Worm (Caenorhabditis elegans): ENCODE data around the gene anmt-3.

DNA sequence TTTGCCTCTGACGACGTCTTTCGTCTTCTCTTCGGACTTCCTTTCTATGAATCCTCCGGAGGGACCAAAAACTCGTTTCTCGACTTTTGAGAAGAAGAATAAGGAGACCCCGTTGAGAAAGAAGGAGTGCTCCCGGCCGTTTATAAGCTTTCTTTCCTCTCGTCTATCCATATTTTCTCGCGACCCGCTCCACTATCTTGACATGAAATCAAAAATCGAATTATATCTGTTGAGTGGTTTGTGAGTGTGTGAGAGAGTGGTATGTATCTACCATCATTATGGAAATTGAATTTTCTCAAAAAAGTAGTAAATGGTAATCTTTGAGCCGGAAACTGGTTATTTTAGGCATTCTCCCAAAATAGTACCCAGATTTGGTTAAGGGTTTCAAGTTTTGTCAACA lies 47.0 kb downstream of the anmt-3 start:
- no peak for TF ChIP-seq tbx-11 (GFP tag; IDR thresholded peaks at IDR 0.05)
- no peak for TF ChIP-seq ama-1 (optimal IDR thresholded peaks at IDR 0.05)
- no peak for TF ChIP-seq tra-4 (tag; optimal IDR thresholded peaks at IDR 0.05)
- no peak for TF ChIP-seq sea-1 (GFP tag; conservative IDR thresholded peaks at IDR 0.05)
- no peak for TF ChIP-seq scrt-1 (GFP tag; IDR thresholded peaks at IDR 0.05)
- TF ChIP-seq ceh-36 (tag; optimal IDR thresholded peaks at IDR 0.05) = no peak
- TF ChIP-seq hnd-1 (tag; optimal IDR thresholded peaks at IDR 0.05) = no peak
- TF ChIP-seq B0310.2 (tag; optimal IDR thresholded peaks at IDR 0.05) = no peak
- no peak for TF ChIP-seq F13C5.2 (tag; optimal IDR thresholded peaks at IDR 0.05)
- no peak for TF ChIP-seq hmg-4 (GFP tag; optimal IDR thresholded peaks at IDR 0.05)
- TF ChIP-seq flt-1 (GFP tag; IDR thresholded peaks at IDR 0.05) = no peak
- no peak for TF ChIP-seq pes-1 (GFP tag; IDR thresholded peaks at IDR 0.05)
- TF ChIP-seq tbx-37 (GFP tag; conservative IDR thresholded peaks at IDR 0.05) = no peak
- no peak for TF ChIP-seq ceh-13 (GFP tag; optimal IDR thresholded peaks at IDR 0.05)
